Worm (Caenorhabditis elegans) whole organism, young adult: ENCODE results near the gene spp-9.

Source experiments
- B0035.1 ChIP-seq: sonication (generic microtip); optimal IDR thresholded peaks from 2 replicates; lab custom pipeline; 2016; ENCODE audit warnings: missing genetic modification characterization, mild to moderate bottlenecking, missing compliant biosample characterization, missing genotype, missing genetic modification reagents
- C06A6.2 ChIP-seq: fragments of 200-800 bp; sonication (Bioruptor generic); conservative IDR thresholded peaks from 2 replicates; pipeline ENCODE4 v1.3.6; 2022; ENCODE audit warnings: missing genetic modification characterization, missing compliant biosample characterization
- D2030.7 ChIP-seq: fragments of 200-800 bp; sonication (Bioruptor generic); IDR thresholded peaks from 2 replicates; pipeline ENCODE4 v1.3.6; 2022; ENCODE audit warnings: missing genetic modification reagents, missing genetic modification characterization, missing compliant biosample characterization
- F33H1.4 ChIP-seq: fragments of 200-800 bp; sonication (Bioruptor generic); IDR thresholded peaks from 2 replicates; pipeline ENCODE4 v1.3.6; 2022; ENCODE audit warnings: missing genetic modification reagents, missing genetic modification characterization, missing compliant biosample characterization
- F49E8.2 ChIP-seq: sonication (generic microtip); optimal IDR thresholded peaks from 3 replicates; lab custom pipeline; 2017; ENCODE audit warnings: missing genetic modification characterization, mild to moderate bottlenecking, missing compliant biosample characterization, antibody characterized with exemption, moderate library complexity; ENCODE audit not compliant: insufficient read depth
- K12H6.12 ChIP-seq: fragments of 200-800 bp; sonication (Bioruptor generic); optimal IDR thresholded peaks from 2 replicates; lab custom pipeline; 2018; ENCODE audit warnings: mild to moderate bottlenecking, missing genetic modification characterization, missing compliant biosample characterization
- Y53G8AR.9 ChIP-seq: fragments of 200-800 bp; sonication (Bioruptor generic); conservative IDR thresholded peaks from 2 replicates; pipeline ENCODE4 v1.3.6; 2022; ENCODE audit warnings: missing genetic modification reagents, missing genetic modification characterization, missing compliant biosample characterization
- Y56A3A.18 ChIP-seq: fragments of 200-800 bp; sonication (Bioruptor generic); IDR thresholded peaks from 2 replicates; pipeline ENCODE4 v1.3.6; 2022; ENCODE audit warnings: missing genetic modification reagents, missing genetic modification characterization, missing compliant biosample characterization
- Y67H2A.10 ChIP-seq: fragments of 200-800 bp; sonication (Bioruptor generic); conservative IDR thresholded peaks from 2 replicates; pipeline ENCODE4 v1.3.6; 2022; ENCODE audit warnings: missing genetic modification reagents, missing genetic modification characterization, missing compliant biosample characterization
- Y95B8A.8 ChIP-seq: fragments of 200-800 bp; sonication (Bioruptor generic); IDR thresholded peaks from 2 replicates; pipeline ENCODE4 v1.3.6; 2022; ENCODE audit warnings: missing genetic modification reagents, missing genetic modification characterization, missing compliant biosample characterization
- ZK185.1 ChIP-seq: sonication (generic microtip); optimal IDR thresholded peaks from 2 replicates; lab custom pipeline; 2016; ENCODE audit warnings: mild to moderate bottlenecking, missing genetic modification characterization, missing compliant biosample characterization; ENCODE audit not compliant: poor library complexity, severe bottlenecking
- atf-7 ChIP-seq: sonication (generic microtip); optimal IDR thresholded peaks from 2 replicates; lab custom pipeline; 2017; ENCODE audit warnings: mild to moderate bottlenecking, missing genetic modification characterization, missing compliant biosample characterization
- attf-3 ChIP-seq: fragments of 200-800 bp; sonication (Bioruptor generic); conservative IDR thresholded peaks from 2 replicates; pipeline ENCODE4 v1.3.6; 2022; ENCODE audit warnings: missing genetic modification reagents, missing genetic modification characterization, missing compliant biosample characterization
- attf-5 ChIP-seq: fragments of 200-800 bp; sonication (Bioruptor generic); optimal IDR thresholded peaks from 2 replicates; lab custom pipeline; 2018; ENCODE audit warnings: mild to moderate bottlenecking, missing genetic modification characterization, missing compliant biosample characterization
- attf-6 ChIP-seq: fragments of 200-800 bp; sonication (Bioruptor generic); IDR thresholded peaks from 2 replicates; pipeline ENCODE4 v1.3.6; 2022; ENCODE audit warnings: missing genetic modification reagents, missing genetic modification characterization, missing compliant biosample characterization
- bed-1 ChIP-seq: fragments of 200-800 bp; sonication (Bioruptor generic); IDR thresholded peaks from 2 replicates; pipeline ENCODE4 v1.3.6; 2022; ENCODE audit warnings: missing genetic modification reagents, missing genetic modification characterization, missing compliant biosample characterization
- bed-2 ChIP-seq: fragments of 200-800 bp; sonication (Bioruptor generic); IDR thresholded peaks from 2 replicates; pipeline ENCODE4 v1.3.6; 2022; ENCODE audit warnings: missing genetic modification reagents, missing genetic modification characterization, missing compliant biosample characterization
- cebp-1 ChIP-seq, 2 experiments: fragments of 200-800 bp in 1 of 2; sonication (Bioruptor generic) in 1 of 2; sonication (generic microtip) in 1 of 2; IDR thresholded peaks in 1 of 2; optimal IDR thresholded peaks in 1 of 2; 2 replicates each; pipeline versions ENCODE4 v1.3.6 to Lab custom; 2017 to 2022; ENCODE audit warnings: missing compliant biosample characterization in 2 of 2, missing genetic modification characterization in 2 of 2, mild to moderate bottlenecking in 1 of 2, missing genetic modification reagents in 1 of 2, moderate library complexity in 1 of 2
- ceh-27 ChIP-seq: fragments of 200-800 bp; sonication (Bioruptor generic); optimal IDR thresholded peaks from 2 replicates; lab custom pipeline; 2018; ENCODE audit warnings: mild to moderate bottlenecking, missing genetic modification characterization, moderate library complexity, missing compliant biosample characterization
- die-1 ChIP-seq: sonication (generic microtip); optimal IDR thresholded peaks from 2 replicates; lab custom pipeline; 2016; ENCODE audit warnings: missing genotype, mild to moderate bottlenecking, missing genetic modification characterization, missing compliant biosample characterization
- efl-1 ChIP-seq: fragments of 150-350 bp; optimal IDR thresholded peaks from 2 replicates; lab custom pipeline; 2014; ENCODE audit warnings: missing biosample characterization, missing genetic modification reagents, missing genetic modification characterization
- egrh-3 ChIP-seq: fragments of 200-800 bp; sonication (Bioruptor generic); IDR thresholded peaks from 2 replicates; pipeline ENCODE4 v1.3.6; 2022; ENCODE audit warnings: missing genetic modification reagents, missing genetic modification characterization, missing compliant biosample characterization
- ekl-4 ChIP-seq: fragments of 200-800 bp; sonication (Bioruptor generic); IDR thresholded peaks from 2 replicates; pipeline ENCODE4 v1.3.6; 2022; ENCODE audit warnings: missing genetic modification reagents, missing genetic modification characterization, missing compliant biosample characterization
- hlh-12 ChIP-seq: sonication (generic microtip); optimal IDR thresholded peaks from 2 replicates; lab custom pipeline; 2016; ENCODE audit warnings: missing genetic modification characterization, missing compliant biosample characterization
- hlh-26 ChIP-seq: fragments of 200-800 bp; sonication (Bioruptor generic); conservative IDR thresholded peaks from 2 replicates; pipeline ENCODE4 v1.3.6; 2022; ENCODE audit warnings: missing genetic modification reagents, missing genetic modification characterization, missing compliant biosample characterization
- let-607 ChIP-seq, 2 experiments: fragments of 200-800 bp in 1 of 2; sonication (Bioruptor generic) in 1 of 2; sonication (generic microtip) in 1 of 2; optimal IDR thresholded peaks; 2 replicates each; lab custom pipeline; 2016 to 2018; ENCODE audit warnings: mild to moderate bottlenecking in 2 of 2, missing compliant biosample characterization in 2 of 2, missing genetic modification characterization in 2 of 2, moderate library complexity in 2 of 2, missing genotype in 1 of 2
- lin-35 ChIP-seq, 3 experiments: fragments of 150-350 bp in 2 of 3; sonication (generic microtip) in 1 of 3; optimal IDR thresholded peaks; 2 replicates each; lab custom pipeline; 2014 to 2018; ENCODE audit warnings: missing biosample characterization in 3 of 3, missing genetic modification characterization in 3 of 3, missing genetic modification reagents in 3 of 3
- lin-54 ChIP-seq: fragments of 200-800 bp; sonication (Bioruptor generic); optimal IDR thresholded peaks from 2 replicates; lab custom pipeline; 2018; ENCODE audit warnings: mild to moderate bottlenecking, missing genetic modification characterization, missing compliant biosample characterization
- lsl-1 ChIP-seq: fragments of 200-800 bp; sonication (Bioruptor generic); optimal IDR thresholded peaks from 2 replicates; lab custom pipeline; 2018; ENCODE audit warnings: mild to moderate bottlenecking, missing genetic modification characterization, moderate library complexity, missing compliant biosample characterization
- madf-10 ChIP-seq: sonication (generic microtip); optimal IDR thresholded peaks from 2 replicates; lab custom pipeline; 2016; ENCODE audit warnings: mild to moderate bottlenecking, missing genetic modification characterization, missing compliant biosample characterization
- madf-3 ChIP-seq: fragments of 200-800 bp; sonication (Bioruptor generic); IDR thresholded peaks from 2 replicates; pipeline ENCODE4 v1.3.6; 2022; ENCODE audit warnings: missing genetic modification reagents, missing genetic modification characterization, missing compliant biosample characterization
- madf-6 ChIP-seq: fragments of 200-800 bp; sonication (Bioruptor generic); IDR thresholded peaks from 2 replicates; pipeline ENCODE4 v1.3.6; 2022; ENCODE audit warnings: missing genetic modification reagents, missing genetic modification characterization, missing compliant biosample characterization
- madf-8 ChIP-seq: fragments of 200-800 bp; sonication (Bioruptor generic); conservative IDR thresholded peaks from 2 replicates; pipeline ENCODE4 v1.3.6; 2022; ENCODE audit warnings: missing genetic modification reagents, missing genetic modification characterization, missing compliant biosample characterization
- mel-28 ChIP-seq: sonication (generic microtip); optimal IDR thresholded peaks from 2 replicates; lab custom pipeline; 2016; ENCODE audit warnings: borderline replicate concordance, mild to moderate bottlenecking, missing genetic modification characterization, missing compliant biosample characterization
- nfyb-1 ChIP-seq: fragments of 200-800 bp; sonication (Bioruptor generic); IDR thresholded peaks from 2 replicates; pipeline ENCODE4 v1.3.6; 2022; ENCODE audit warnings: missing genetic modification reagents, missing genetic modification characterization, missing compliant biosample characterization
- nhr-179 ChIP-seq: sonication (generic microtip); optimal IDR thresholded peaks from 2 replicates; lab custom pipeline; 2016; ENCODE audit warnings: mild to moderate bottlenecking, missing genetic modification characterization, missing compliant biosample characterization
- pbrm-1 ChIP-seq: fragments of 200-800 bp; sonication (Bioruptor generic); IDR thresholded peaks from 2 replicates; pipeline ENCODE4 v1.3.6; 2022; ENCODE audit warnings: missing genetic modification reagents, missing genetic modification characterization, missing compliant biosample characterization
- rec-8 ChIP-seq, 2 experiments: sonication (generic microtip); optimal IDR thresholded peaks; 2 replicates each; lab custom pipeline; 2016; ENCODE audit warnings: mild to moderate bottlenecking in 2 of 2, missing genetic modification characterization in 2 of 2, missing genetic modification reagents in 2 of 2, missing genotype in 2 of 2, missing biosample characterization in 1 of 2, missing compliant biosample characterization in 1 of 2, moderate library complexity in 1 of 2
- snpc-1.1 ChIP-seq: sonication (generic microtip); optimal IDR thresholded peaks from 2 replicates; lab custom pipeline; 2017; ENCODE audit warnings: missing genetic modification characterization, mild to moderate bottlenecking, missing compliant biosample characterization, antibody characterized with exemption, moderate library complexity, missing genotype, missing genetic modification reagents; ENCODE audit not compliant: insufficient read depth
- snpc-4 ChIP-seq, 5 experiments: fragments of 150-350 bp in 1 of 5; sonication (generic microtip) in 4 of 5; optimal IDR thresholded peaks; 2 replicates each; lab custom pipeline; 2014 to 2018; ENCODE audit warnings: missing genetic modification characterization in 5 of 5, missing biosample characterization in 3 of 5, antibody characterized with exemption in 2 of 5, mild to moderate bottlenecking in 2 of 5, missing compliant biosample characterization in 2 of 5, missing genotype in 2 of 5, moderate library complexity in 2 of 5, missing genetic modification reagents in 1 of 5
- somi-1 ChIP-seq: fragments of 200-800 bp; sonication (Bioruptor generic); optimal IDR thresholded peaks from 2 replicates; lab custom pipeline; 2018; ENCODE audit warnings: mild to moderate bottlenecking, missing genetic modification characterization, missing compliant biosample characterization
- tlf-1 ChIP-seq: fragments of 200-800 bp; sonication (Bioruptor generic); optimal IDR thresholded peaks from 2 replicates; lab custom pipeline; 2018; ENCODE audit warnings: mild to moderate bottlenecking, missing genetic modification characterization, missing compliant biosample characterization
- unc-130 ChIP-seq: sonication (generic microtip); optimal IDR thresholded peaks from 2 replicates; lab custom pipeline; 2016; ENCODE audit warnings: missing genetic modification reagents, missing genetic modification characterization, missing compliant biosample characterization
- xnd-1 ChIP-seq: sonication (generic microtip); optimal IDR thresholded peaks from 2 replicates; lab custom pipeline; 2016; ENCODE audit warnings: missing genotype, missing genetic modification reagents, missing genetic modification characterization, missing compliant biosample characterization
- ztf-18 ChIP-seq: sonication (generic microtip); optimal IDR thresholded peaks from 2 replicates; lab custom pipeline; 2016; ENCODE audit warnings: missing genotype, mild to moderate bottlenecking, missing genetic modification characterization, missing compliant biosample characterization
- ztf-25 ChIP-seq: fragments of 200-800 bp; sonication (Bioruptor generic); IDR thresholded peaks from 2 replicates; pipeline ENCODE4 v1.3.6; 2022; ENCODE audit warnings: missing genetic modification reagents, missing genetic modification characterization, missing compliant biosample characterization
- ztf-28 ChIP-seq: fragments of 200-800 bp; sonication (Bioruptor generic); IDR thresholded peaks from 2 replicates; pipeline ENCODE4 v1.3.6; 2022; ENCODE audit warnings: missing genetic modification reagents, missing genetic modification characterization, missing compliant biosample characterization

The spp-9 gene

ce11 chrX:11465215-11465614 lies 22.4 kb upstream of the spp-9 start, which contains the start of gene lin-14 (continued):
- TF ChIP-seq egrh-3 (GFP tag; lab: Robert Waterston, UW) (no peak), snpc-4 (GFP tag; optimal IDR thresholded peaks at IDR 0.05; lab: Kevin White, UChicago) (no peak), snpc-4 (tag; optimal IDR thresholded peaks at IDR 0.05; lab: Kevin White, UChicago) (no peak), rec-8 (tag; optimal IDR thresholded peaks at IDR 0.05; lab: Kevin White, UChicago) (no peak), C06A6.2 (no peak), pbrm-1 (no peak), madf-6 (GFP tag; lab: Robert Waterston, UW) (no peak), hlh-12 (tag; lab: Kevin White, UChicago) (no peak), attf-5 (peak; percentile 1), somi-1 (GFP tag; lab: Kevin White, UChicago) (peak; percentile 52), die-1 (no peak), ceh-27 (GFP tag; lab: Kevin White, UChicago) (no peak), unc-130 (GFP tag; lab: Kevin White, UChicago) (no peak), Y67H2A.10 (no peak), lin-35 (GFP tag; optimal IDR thresholded peaks at IDR 0.05; lab: Kevin White, UChicago) (no peak), hlh-26 (no peak), Y95B8A.8 (GFP tag; lab: Robert Waterston, UW) (no peak), Y56A3A.18 (GFP tag; lab: Robert Waterston, UW) (no peak), snpc-1.1 (no peak), F49E8.2 (tag; lab: Kevin White, UChicago) (no peak), efl-1 (no peak), madf-3 (GFP tag; lab: Robert Waterston, UW) (no peak), B0035.1 (tag; lab: Kevin White, UChicago) (no peak), ekl-4 (GFP tag; lab: Robert Waterston, UW) (no peak), nfyb-1 (GFP tag; lab: Robert Waterston, UW) (no peak), madf-8 (no peak), lsl-1 (GFP tag; lab: Kevin White, UChicago) (no peak), xnd-1 (tag; lab: Kevin White, UChicago) (no peak), F33H1.4 (GFP tag; lab: Robert Waterston, UW) (no peak), D2030.7 (GFP tag; lab: Robert Waterston, UW) (no peak), tlf-1 (GFP tag; lab: Kevin White, UChicago) (no peak), bed-2 (no peak), attf-6 (GFP tag; lab: Robert Waterston, UW) (no peak), ZK185.1 (tag; lab: Kevin White, UChicago) (peak; percentile 52), ztf-28 (GFP tag; lab: Robert Waterston, UW) (no peak), nhr-179 (no peak), ztf-25 (GFP tag; lab: Robert Waterston, UW) (no peak), Y53G8AR.9 (GFP tag; lab: Robert Waterston, UW) (no peak), K12H6.12 (tag; lab: Kevin White, UChicago) (peak; percentile 44), lin-54 (GFP tag; lab: Kevin White, UChicago) (no peak), madf-10 (tag; lab: Kevin White, UChicago) (no peak), cebp-1 (GFP tag; IDR thresholded peaks at IDR 0.05; lab: Robert Waterston, UW) (no peak), cebp-1 (tag; optimal IDR thresholded peaks at IDR 0.05; lab: Kevin White, UChicago) (peak; percentile 58), atf-7 (tag; lab: Kevin White, UChicago) (peak; percentile 5), bed-1 (GFP tag; lab: Robert Waterston, UW) (no peak), mel-28 (tag; lab: Kevin White, UChicago) (no peak), attf-3 (GFP tag; lab: Robert Waterston, UW) (no peak), ztf-18 (tag; lab: Kevin White, UChicago) (no peak), let-607 (tag; optimal IDR thresholded peaks at IDR 0.05; lab: Kevin White, UChicago) (no peak)
